Worm (Caenorhabditis elegans) whole organism, L1 larva: Measurements from ENCODE around the gene smg-6.
"Not testable (repeated sequence)": the region's sequence is repeated elsewhere in the genome, so short reads cannot be mapped to it uniquely, and the experiment has no call there.

ENCODE experiments used
- pqm-1 ChIP-seq: sonication (generic microtip); optimal IDR thresholded peaks from 3 replicates; lab custom pipeline; 2017; ENCODE audit warnings: missing biosample characterization, missing genetic modification characterization
- rnt-1 ChIP-seq: sonication (generic microtip); optimal IDR thresholded peaks from 2 replicates; lab custom pipeline; 2016; ENCODE audit warnings: mild to moderate bottlenecking, missing genetic modification characterization, moderate library complexity, missing compliant biosample characterization

ce11 chrIII:2460403-2460802 is 13.3 kb upstream of the smg-6 start:
- TF ChIP-seq pqm-1; rnt-1 (tag; lab: Kevin White, UChicago): not testable (repeated sequence)
